Worm (Caenorhabditis elegans) whole organism, L4/young adult: ENCODE data around the gene C35D10.8.

ENCODE experiments used
- W03F9.2 ChIP-seq: fragments of 150-350 bp; optimal IDR thresholded peaks from 2 replicates; lab custom pipeline; 2014; ENCODE audit warnings: missing biosample characterization, missing genetic modification characterization
- dao-5 ChIP-seq: sonication (generic microtip); optimal IDR thresholded peaks from 2 replicates; lab custom pipeline; 2016; ENCODE audit warnings: missing genotype, missing genetic modification characterization, moderate library complexity, missing compliant biosample characterization
- him-1 ChIP-seq: sonication (generic microtip); optimal IDR thresholded peaks from 2 replicates; lab custom pipeline; 2016; ENCODE audit warnings: missing genotype, missing genetic modification reagents, missing genetic modification characterization, missing compliant biosample characterization

C35D10.8 gene

DNA sequence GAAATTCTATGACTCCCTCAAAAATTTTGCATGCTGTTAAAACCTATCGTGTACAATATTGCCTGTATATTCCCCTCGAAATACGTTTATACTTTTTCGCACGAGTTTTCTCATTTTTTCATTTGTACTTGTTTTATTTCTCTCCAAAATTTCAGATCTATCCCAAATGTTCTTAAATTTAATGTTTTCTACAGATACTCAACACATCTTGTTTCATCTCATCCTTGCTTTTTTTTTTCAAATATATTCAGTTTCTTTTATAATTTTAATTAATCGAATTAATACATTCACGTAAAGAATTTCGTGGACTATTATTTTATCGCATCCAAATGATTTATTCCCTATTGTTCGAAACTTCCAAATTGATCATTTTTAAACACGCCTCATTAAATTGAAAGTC lies at the start of gene C35D10.8:
Gene C35D10.8 (plus strand): TSS at position 301 of the 400 bp plus-strand sequence.
- no peak for TF ChIP-seq dao-5
- no peak for TF ChIP-seq W03F9.2
- TF ChIP-seq him-1 = no peak

DNA sequence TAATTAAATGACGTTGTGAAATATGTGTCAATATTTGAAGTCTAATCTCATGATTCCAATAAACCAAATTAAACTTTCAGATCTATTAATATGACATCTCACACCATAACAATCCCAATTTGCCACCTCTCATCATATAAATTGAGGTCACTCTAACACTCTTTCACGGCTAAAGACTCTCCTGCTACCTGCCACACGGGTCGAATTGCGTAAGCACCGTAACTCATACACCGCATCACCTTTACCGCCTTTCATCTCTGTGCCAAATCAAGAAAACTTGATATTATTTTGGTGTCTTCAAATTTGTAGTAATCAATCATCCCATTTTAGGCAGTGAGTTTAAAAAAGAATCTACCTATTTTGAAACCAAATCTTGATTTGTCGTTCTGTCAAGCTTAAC lies 48.7 kb upstream of the C35D10.8 start:
- TF ChIP-seq W03F9.2 (no peak), him-1 (no peak), dao-5 (no peak)

- TF ChIP-seq dao-5 (no peak), him-1 (no peak), W03F9.2 (no peak)
These were observed 46.9 kb upstream of the C35D10.8 start for ce11 chrIII:4808089-4808488.

DNA sequence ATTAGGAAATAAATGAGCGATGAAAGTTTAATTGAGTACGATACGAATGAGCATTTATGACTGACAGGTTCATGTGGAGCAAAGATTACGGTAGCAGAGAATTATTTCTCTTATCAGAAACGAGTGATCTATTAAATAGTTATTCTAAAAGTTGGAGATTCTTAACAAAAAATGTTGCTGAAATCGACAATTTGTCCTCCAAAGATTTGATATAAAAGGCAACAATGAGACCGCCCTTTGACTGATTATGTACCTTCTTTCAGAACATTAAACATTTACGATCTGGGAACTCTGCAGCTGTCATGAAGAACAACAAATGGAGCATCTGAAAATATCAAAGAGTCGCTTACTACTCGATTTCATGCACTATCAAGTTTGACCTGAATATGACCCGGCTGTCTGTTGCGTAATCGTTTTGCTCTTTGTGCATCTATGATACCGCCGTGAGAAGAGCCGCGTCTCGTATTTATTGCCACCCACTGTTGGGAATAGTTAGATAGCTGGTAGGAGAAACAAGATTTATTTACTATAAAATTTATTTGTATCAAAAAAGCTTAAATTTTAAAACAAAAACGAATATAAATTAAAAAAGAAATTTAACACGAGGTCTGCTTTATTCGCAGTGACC lies 45.4 kb upstream of the C35D10.8 start, which contains the start of gene pal-1:
Gene pal-1 (minus strand): TSS at position 51 of the 628 bp plus-strand sequence.
- TF ChIP-seq him-1 (no peak), dao-5 (no peak), W03F9.2 (no peak)

- TF ChIP-seq him-1 (no peak), W03F9.2 (no peak), dao-5 (no peak)
These were observed 43.8 kb upstream of the C35D10.8 start, which contains the start of gene C38D4.7 for ce11 chrIII:4811195-4811594. C38D4.7 (minus strand) TSS chrIII:4811295.

DNA sequence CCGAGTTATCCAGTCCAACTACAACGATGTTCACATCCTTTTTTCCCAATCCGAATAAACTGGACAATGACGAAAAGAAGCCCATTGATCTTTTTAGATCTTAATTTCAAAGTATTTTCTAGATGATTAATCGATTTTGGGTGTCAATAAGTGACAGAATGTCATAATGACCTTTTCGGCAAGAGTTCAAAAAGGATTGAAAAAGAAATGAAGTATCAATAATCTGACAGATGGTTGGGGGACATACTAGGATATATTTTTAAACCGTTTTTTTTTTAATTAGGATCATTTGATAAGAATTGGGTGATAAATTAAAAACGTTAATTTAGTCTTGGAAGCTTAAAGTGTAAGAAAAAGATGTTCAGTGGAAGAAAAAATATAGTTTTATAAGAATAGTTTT lies 40.3 kb upstream of the C35D10.8 start, which contains the start of gene arl-6:
Gene arl-6 (minus strand): TSS at position 101 of the 400 bp plus-strand sequence.
- TF ChIP-seq dao-5 (no peak), him-1 (no peak), W03F9.2 (no peak)

DNA sequence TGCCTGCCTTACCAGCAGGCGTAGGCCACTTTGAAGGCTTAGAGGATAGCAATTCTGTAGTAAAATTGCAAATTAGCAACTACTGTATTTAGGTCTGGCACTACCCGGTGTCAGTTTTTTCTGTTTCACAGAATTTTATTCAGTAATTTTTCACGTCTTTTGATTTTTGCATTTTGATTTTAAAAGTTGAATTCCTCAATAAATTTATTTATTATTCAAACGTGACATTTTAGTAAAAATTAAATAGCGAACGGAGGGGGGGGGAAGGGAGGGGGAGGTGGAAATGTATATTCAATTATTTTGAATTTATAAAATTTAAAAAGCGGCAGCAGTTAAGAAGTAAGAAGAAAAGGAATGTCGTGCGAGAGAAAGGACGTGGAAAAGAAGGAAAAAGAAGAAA lies 37.8 kb upstream of the C35D10.8 start, which contains the start of gene F26A1.4:
Gene F26A1.4 (plus strand): TSS at position 301 of the 400 bp plus-strand sequence.
- TF ChIP-seq dao-5 (no peak), W03F9.2 (no peak)

- TF ChIP-seq him-1 = no peak
- TF ChIP-seq W03F9.2 = no peak
- no peak for TF ChIP-seq dao-5
These were observed 35.2 kb upstream of the C35D10.8 start, which contains the start of gene F26A1.7 for ce11 chrIII:4819843-4820242. F26A1.7 (minus strand) TSS chrIII:4819943.

DNA sequence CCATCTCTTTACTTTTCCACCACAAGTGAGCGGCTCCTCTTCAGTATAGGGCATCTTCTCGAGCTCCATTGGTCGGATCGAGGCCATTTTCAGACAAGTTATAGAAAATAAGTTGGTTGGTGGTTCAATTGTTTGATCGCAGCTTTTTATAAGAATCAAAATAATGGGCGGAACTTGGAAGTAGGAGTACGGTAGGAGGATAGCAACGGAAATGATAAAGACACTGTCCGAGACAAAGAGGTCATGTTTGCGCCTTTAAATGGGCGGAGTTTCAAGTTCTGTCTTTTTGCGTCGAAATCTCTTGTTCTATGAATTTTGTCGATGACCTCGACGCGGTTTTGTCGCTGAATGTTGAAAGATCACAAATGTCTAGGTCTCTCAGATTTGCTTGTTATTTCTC lies 32.9 kb upstream of the C35D10.8 start, which contains the start of gene F26A1.8:
Gene F26A1.8 (minus strand): TSS at position 101 of the 400 bp plus-strand sequence.
- TF ChIP-seq W03F9.2 = no peak

DNA sequence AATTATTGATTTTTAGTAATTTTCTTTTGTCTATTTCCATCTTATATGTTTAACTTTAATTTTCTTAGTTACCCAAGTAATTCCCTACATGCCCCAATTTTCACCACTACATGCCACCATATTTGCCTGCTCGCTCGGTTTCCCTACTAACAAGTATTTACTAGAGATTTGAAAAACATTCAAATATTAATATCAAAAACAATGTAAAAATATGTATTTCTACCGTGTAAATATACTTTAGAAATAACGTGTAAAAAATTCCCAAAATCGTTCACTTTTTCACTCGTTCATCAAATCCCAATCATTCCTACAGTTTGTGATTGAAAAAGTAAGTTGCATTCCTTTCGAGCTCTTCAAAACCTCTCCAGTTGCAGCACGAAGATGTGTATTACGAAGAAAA lies 28.4 kb upstream of the C35D10.8 start, which contains the start of gene F26A1.3:
Gene F26A1.3 (plus strand): TSS at position 301 of the 400 bp plus-strand sequence.
- TF ChIP-seq him-1 = no peak
- no peak for TF ChIP-seq dao-5

DNA sequence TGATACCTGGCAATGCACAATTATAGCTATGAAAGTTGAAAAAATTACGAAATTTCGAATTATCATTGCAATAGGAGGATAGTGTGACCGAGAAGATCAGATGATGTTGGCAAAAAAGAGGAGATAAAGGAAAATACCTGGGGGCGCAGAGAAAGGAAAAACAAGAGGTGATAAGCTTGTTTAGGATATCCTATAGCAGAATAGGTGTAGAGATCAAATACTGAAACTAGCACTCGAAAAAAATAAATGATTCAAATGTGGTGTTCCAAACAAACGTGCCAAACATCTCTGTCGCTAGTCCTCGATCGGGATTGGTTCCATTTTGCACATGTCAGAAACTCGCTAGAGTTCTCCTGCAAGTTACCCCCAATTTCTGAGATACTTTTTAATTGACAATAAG lies 25.6 kb upstream of the C35D10.8 start, which contains the start of gene F26A1.9:
Gene F26A1.9 (minus strand): TSS at position 101 of the 400 bp plus-strand sequence.
- no peak for TF ChIP-seq him-1
- TF ChIP-seq W03F9.2 = no peak
- TF ChIP-seq dao-5 = no peak

DNA sequence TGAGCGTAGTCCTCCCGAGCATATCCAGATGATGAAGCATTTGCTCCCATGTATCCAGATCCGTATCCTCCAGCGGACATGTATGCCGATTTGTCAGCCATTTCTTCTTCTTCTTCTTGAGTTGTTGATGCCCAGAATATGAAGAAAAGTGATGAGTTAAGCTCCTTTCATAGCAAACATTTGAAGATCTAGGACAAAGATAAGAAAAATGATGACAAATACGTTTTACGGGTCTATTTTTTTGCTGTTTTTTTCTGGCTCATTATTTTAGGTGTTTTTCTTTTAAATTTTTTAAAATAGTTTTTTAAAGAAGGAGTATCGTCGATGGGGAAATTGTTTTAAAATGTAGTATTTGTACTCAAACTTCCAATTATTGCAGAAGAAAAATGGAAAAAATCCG lies 24.8 kb upstream of the C35D10.8 start, which contains the start of gene nspd-9:
Gene nspd-9 (minus strand): TSS at position 101 of the 400 bp plus-strand sequence.
- TF ChIP-seq him-1 = no peak
- TF ChIP-seq dao-5 = no peak

ce11 chrIII:4837429-4837828 lies 17.6 kb upstream of the C35D10.8 start, which contains the start of the genes acbp-7 and F26A1.19:
acbp-7 (plus strand) TSS chrIII:4837729.
F26A1.19 (plus strand) TSS chrIII:4837731.
- TF ChIP-seq W03F9.2 (no peak), dao-5 (no peak), him-1 (no peak)

ce11 chrIII:4842173-4842572 lies 12.8 kb upstream of the C35D10.8 start, which contains the start of gene clec-156:
clec-156 (minus strand) TSS chrIII:4842273.
- TF ChIP-seq him-1 (no peak), dao-5 (no peak), W03F9.2 (no peak)

ce11 chrIII:4844327-4844726 lies 10.7 kb upstream of the C35D10.8 start, which contains the start of the genes clec-157 and fkh-5:
clec-157 (minus strand) TSS chrIII:4844427.
fkh-5 (plus strand) TSS chrIII:4844662.
- no peak for TF ChIP-seq him-1
- no peak for TF ChIP-seq W03F9.2
- TF ChIP-seq dao-5 = no peak

- TF ChIP-seq dao-5 (no peak), W03F9.2 (no peak), him-1 (no peak)
These were observed 5.3 kb upstream of the C35D10.8 start, which contains the start of gene nonu-1 for ce11 chrIII:4849739-4850138. nonu-1 (minus strand) TSS chrIII:4849907.
